Worm (Caenorhabditis elegans) whole organism, L4 larva: ENCODE data around the gene T08B6.1.

Source experiments
- D1046.2 ChIP-seq: fragments of 200-800 bp; sonication (Bioruptor generic); IDR thresholded peaks from 2 replicates; pipeline ENCODE4 v1.3.6; 2022; ENCODE audit warnings: missing genetic modification characterization, missing compliant biosample characterization
- ZK546.5 ChIP-seq, 2 experiments: sonication (generic microtip); optimal IDR thresholded peaks; 2 replicates each; lab custom pipeline; 2017; ENCODE audit warnings: missing biosample characterization in 2 of 2, missing genetic modification characterization in 2 of 2
- ama-1 ChIP-seq: fragments of 150-350 bp; optimal IDR thresholded peaks from 2 replicates; lab custom pipeline; 2014; ENCODE audit warnings: inconsistent platforms, mixed read lengths
- attf-4 ChIP-seq: sonication (generic microtip); optimal IDR thresholded peaks from 3 replicates; lab custom pipeline; 2017; ENCODE audit warnings: missing biosample characterization, missing genetic modification characterization
- ces-1 ChIP-seq: fragments of 150-350 bp; sonication (generic microtip); optimal IDR thresholded peaks from 4 replicates; lab custom pipeline; 2014; ENCODE audit warnings: missing biosample characterization, missing genetic modification reagents, missing genetic modification characterization
- ctbp-1 ChIP-seq: fragments of 200-800 bp; sonication (Bioruptor generic); IDR thresholded peaks from 2 replicates; pipeline ENCODE4 v1.3.6; 2022; ENCODE audit warnings: missing genetic modification reagents, missing genetic modification characterization, missing compliant biosample characterization
- daf-16 ChIP-seq, 3 experiments: sonication (generic microtip); optimal IDR thresholded peaks; 2 replicates each; lab custom pipeline; 2016 to 2017; ENCODE audit warnings: missing genetic modification characterization in 3 of 3, missing genetic modification reagents in 3 of 3, mild to moderate bottlenecking in 2 of 3, missing compliant biosample characterization in 2 of 3, missing biosample characterization in 1 of 3, moderate library complexity in 1 of 3
- lin-39 ChIP-seq: fragments of 150-350 bp; optimal IDR thresholded peaks from 2 replicates; lab custom pipeline; 2014; ENCODE audit warnings: missing biosample characterization, missing genetic modification reagents, missing genetic modification characterization
- mep-1 ChIP-seq: fragments of 150-350 bp; sonication (generic microtip); optimal IDR thresholded peaks from 3 replicates; lab custom pipeline; 2014; ENCODE audit warnings: missing biosample characterization, missing genetic modification characterization
- skn-1 ChIP-seq: fragments of 150-350 bp; optimal IDR thresholded peaks from 2 replicates; lab custom pipeline; 2014; ENCODE audit warnings: missing biosample characterization, missing genetic modification characterization
- zfp-3 ChIP-seq: fragments of 200-800 bp; sonication (Bioruptor generic); conservative IDR thresholded peaks from 2 replicates; pipeline ENCODE4 v1.3.6; 2022; ENCODE audit warnings: missing genetic modification reagents, missing genetic modification characterization, missing compliant biosample characterization
- ztf-11 ChIP-seq: fragments of 150-350 bp; optimal IDR thresholded peaks from 2 replicates; lab custom pipeline; 2014; ENCODE audit warnings: missing biosample characterization, missing genetic modification characterization

- TF ChIP-seq lin-39 (tag; lab: Kevin White, UChicago): no peak
- no peak for TF ChIP-seq ces-1
- no peak for TF ChIP-seq attf-4 (tag; lab: Kevin White, UChicago)
- TF ChIP-seq skn-1 (tag; lab: Kevin White, UChicago): no peak
- TF ChIP-seq ama-1 (lab: Kevin White, UChicago): no peak
- TF ChIP-seq ztf-11: no peak
- no peak for TF ChIP-seq ZK546.5 (tag; optimal IDR thresholded peaks at IDR 0.05; lab: Kevin White, UChicago)
- TF ChIP-seq zfp-3 (GFP tag; lab: Robert Waterston, UW): no peak
- TF ChIP-seq ctbp-1: no peak
- no peak for TF ChIP-seq D1046.2 (GFP tag; lab: Robert Waterston, UW)
- no peak for TF ChIP-seq mep-1 (tag; lab: Kevin White, UChicago)
- TF ChIP-seq daf-16 (GFP tag; optimal IDR thresholded peaks at IDR 0.05; lab: Kevin White, UChicago): no peak
- no peak for TF ChIP-seq daf-16 (tag; optimal IDR thresholded peaks at IDR 0.05; lab: Kevin White, UChicago)
Measured at ce11 chrIV:4905645-4906135, 18.5 kb upstream of the T08B6.1 start, which contains the start of gene T08B6.4.
